Worm (Caenorhabditis elegans) whole organism, midembryonic: ENCODE data around the gene C33C12.11.
A peak's percentile ranks its signal among the peaks of the same experiment; 100 is the strongest.

Experiments
- T22C8.4 ChIP-seq: fragments of 200-800 bp; sonication (Bioruptor generic); IDR thresholded peaks from 2 replicates; pipeline ENCODE4 v1.3.6; 2022; ENCODE audit warnings: missing genetic modification characterization, missing compliant biosample characterization
- flt-1 ChIP-seq: fragments of 200-800 bp; sonication (Bioruptor generic); IDR thresholded peaks from 2 replicates; pipeline ENCODE4 v1.3.6; 2022; ENCODE audit warnings: missing genetic modification characterization, missing compliant biosample characterization
- tab-1 ChIP-seq: fragments of 200-800 bp; sonication (Bioruptor generic); IDR thresholded peaks from 2 replicates; pipeline ENCODE4 v1.3.6; 2022; ENCODE audit warnings: missing genetic modification characterization, missing compliant biosample characterization
- ztf-23 ChIP-seq: fragments of 200-800 bp; sonication (Bioruptor generic); IDR thresholded peaks from 2 replicates; pipeline ENCODE4 v1.3.6; 2022; ENCODE audit warnings: missing genetic modification reagents, missing genetic modification characterization, missing compliant biosample characterization
- ztf-29 ChIP-seq: fragments of 200-800 bp; sonication (Bioruptor generic); IDR thresholded peaks from 2 replicates; pipeline ENCODE4 v1.3.6; 2022; ENCODE audit warnings: missing genetic modification reagents, missing genetic modification characterization, missing compliant biosample characterization

DNA sequence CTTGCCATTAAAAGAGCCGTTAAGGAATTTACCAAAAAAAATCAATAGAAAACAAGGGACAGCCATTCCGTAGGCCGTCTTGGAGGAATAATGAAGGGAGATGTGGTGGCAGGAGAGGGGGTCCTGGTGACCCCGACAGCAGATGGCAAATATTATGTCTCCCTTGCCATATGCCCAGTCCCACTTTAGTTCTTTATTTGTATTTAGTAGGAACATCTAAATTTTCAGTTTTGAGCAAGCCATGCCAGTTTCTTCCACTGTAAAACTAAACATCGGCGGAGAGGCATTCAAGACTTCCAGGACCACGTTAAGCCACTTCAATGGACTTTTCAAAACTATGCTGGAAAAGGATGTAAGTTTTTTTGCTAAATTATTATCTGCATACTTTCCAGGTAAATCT, 26.4 kb downstream of the C33C12.11 start, which contains the start of gene C40A11.4:
- TF ChIP-seq ztf-23 (GFP tag; lab: Robert Waterston, UW) = no peak
- TF ChIP-seq tab-1 = no peak
- TF ChIP-seq T22C8.4 (GFP tag; lab: Robert Waterston, UW) = peak; percentile 32; the same call in 1 of the 2 replicates
- no peak for TF ChIP-seq flt-1 (GFP tag; lab: Robert Waterston, UW)
- TF ChIP-seq ztf-29 (GFP tag; lab: Robert Waterston, UW) = no peak
